Worm (Caenorhabditis elegans) whole organism, late embryonic: ENCODE measurements around the gene Y116A8C.44.
"Not testable (repeated sequence)": the region's sequence is repeated elsewhere in the genome, so short reads cannot be mapped to it uniquely, and the experiment has no call there.

ENCODE experiments used
- C38D4.7 ChIP-seq: fragments of 200-800 bp; sonication (Bioruptor generic); optimal IDR thresholded peaks from 2 replicates; lab custom pipeline; 2018; ENCODE audit warnings: mild to moderate bottlenecking, missing genetic modification characterization, moderate library complexity, missing compliant biosample characterization
- K02D7.2 ChIP-seq: sonication (generic microtip); optimal IDR thresholded peaks from 2 replicates; lab custom pipeline; 2017; ENCODE audit warnings: mild to moderate bottlenecking, missing genetic modification characterization, missing compliant biosample characterization
- ama-1 ChIP-seq: fragments of 150-350 bp; optimal IDR thresholded peaks from 2 replicates; lab custom pipeline; 2014
- ceh-18 ChIP-seq: sonication (generic microtip); optimal IDR thresholded peaks from 2 replicates; lab custom pipeline; 2016; ENCODE audit warnings: missing genetic modification characterization, missing compliant biosample characterization
- ceh-2 ChIP-seq: sonication (generic microtip); optimal IDR thresholded peaks from 2 replicates; lab custom pipeline; 2016; ENCODE audit warnings: missing genotype, missing genetic modification characterization, missing compliant biosample characterization
- ceh-22 ChIP-seq: sonication (generic microtip); optimal IDR thresholded peaks from 2 replicates; lab custom pipeline; 2017; ENCODE audit warnings: missing biosample characterization, missing genetic modification characterization
- ceh-24 ChIP-seq: sonication (generic microtip); optimal IDR thresholded peaks from 2 replicates; lab custom pipeline; 2016; ENCODE audit warnings: mild to moderate bottlenecking, missing genetic modification characterization, missing compliant biosample characterization
- ceh-48 ChIP-seq: sonication (generic microtip); optimal IDR thresholded peaks from 2 replicates; lab custom pipeline; 2016; ENCODE audit warnings: missing genetic modification characterization, inconsistent platforms, missing compliant biosample characterization
- che-1 ChIP-seq: sonication (generic microtip); optimal IDR thresholded peaks from 2 replicates; lab custom pipeline; 2016; ENCODE audit warnings: mild to moderate bottlenecking, missing genetic modification characterization, missing compliant biosample characterization
- elt-4 ChIP-seq: sonication (generic microtip); optimal IDR thresholded peaks from 2 replicates; lab custom pipeline; 2016; ENCODE audit warnings: missing genetic modification characterization, missing compliant biosample characterization
- eyg-1 ChIP-seq: sonication (generic microtip); optimal IDR thresholded peaks from 2 replicates; lab custom pipeline; 2016; ENCODE audit warnings: missing genotype, missing genetic modification characterization, missing compliant biosample characterization
- fkh-10 ChIP-seq: fragments of 150-350 bp; optimal IDR thresholded peaks from 2 replicates; lab custom pipeline; 2014; ENCODE audit warnings: missing biosample characterization, missing genetic modification reagents, missing genetic modification characterization
- fkh-6 ChIP-seq: sonication (generic microtip); optimal IDR thresholded peaks from 2 replicates; lab custom pipeline; 2016; ENCODE audit warnings: missing genetic modification characterization, missing compliant biosample characterization
- gmeb-2 ChIP-seq: sonication (generic microtip); optimal IDR thresholded peaks from 2 replicates; lab custom pipeline; 2016; ENCODE audit warnings: missing genetic modification characterization, inconsistent platforms, missing compliant biosample characterization
- hlh-30 ChIP-seq: sonication (generic microtip); optimal IDR thresholded peaks from 2 replicates; lab custom pipeline; 2017; ENCODE audit warnings: antibody characterized with exemption, missing genetic modification characterization, missing compliant biosample characterization; ENCODE audit not compliant: insufficient read depth
- hlh-8 ChIP-seq: sonication (generic microtip); optimal IDR thresholded peaks from 2 replicates; lab custom pipeline; 2016; ENCODE audit warnings: missing genotype, missing genetic modification characterization, missing compliant biosample characterization
- madf-2 ChIP-seq: sonication (generic microtip); optimal IDR thresholded peaks from 2 replicates; lab custom pipeline; 2017; ENCODE audit warnings: missing genetic modification characterization, missing compliant biosample characterization
- mec-3 ChIP-seq: sonication (generic microtip); optimal IDR thresholded peaks from 2 replicates; lab custom pipeline; 2016; ENCODE audit warnings: borderline replicate concordance, missing genetic modification characterization, missing compliant biosample characterization
- pag-3 ChIP-seq: sonication (generic microtip); optimal IDR thresholded peaks from 2 replicates; lab custom pipeline; 2016; ENCODE audit warnings: missing compliant biosample characterization, missing genetic modification characterization, borderline replicate concordance
- pat-9 ChIP-seq: fragments of 200-800 bp; sonication (Bioruptor generic); optimal IDR thresholded peaks from 2 replicates; lab custom pipeline; 2018; ENCODE audit warnings: mild to moderate bottlenecking, missing genetic modification characterization, moderate library complexity, missing compliant biosample characterization
- pros-1 ChIP-seq: fragments of 150-350 bp; optimal IDR thresholded peaks from 2 replicates; lab custom pipeline; 2014; ENCODE audit warnings: missing biosample characterization, missing genetic modification reagents, missing genetic modification characterization
- rnt-1 ChIP-seq: sonication (generic microtip); optimal IDR thresholded peaks from 2 replicates; lab custom pipeline; 2016; ENCODE audit warnings: missing genetic modification characterization, missing compliant biosample characterization
- sox-2 ChIP-seq: fragments of 200-800 bp; sonication (Bioruptor generic); IDR thresholded peaks from 2 replicates; pipeline ENCODE4 v1.3.6; 2022; ENCODE audit warnings: missing genetic modification reagents, missing genetic modification characterization, missing compliant biosample characterization
- sox-4 ChIP-seq: sonication (generic microtip); optimal IDR thresholded peaks from 2 replicates; lab custom pipeline; 2017; ENCODE audit warnings: mild to moderate bottlenecking, missing genetic modification characterization, inconsistent platforms, missing compliant biosample characterization
- ttx-3 ChIP-seq: sonication (generic microtip); optimal IDR thresholded peaks from 2 replicates; lab custom pipeline; 2016; ENCODE audit warnings: missing genetic modification reagents, missing genetic modification characterization, missing compliant biosample characterization
- unc-3 ChIP-seq, 2 experiments: fragments of 200-800 bp in 1 of 2; sonication (Bioruptor generic) in 1 of 2; sonication (generic microtip) in 1 of 2; conservative IDR thresholded peaks in 1 of 2; optimal IDR thresholded peaks in 1 of 2; 2 replicates each; pipeline versions ENCODE4 v1.3.6 to Lab custom; 2016 to 2022; ENCODE audit warnings: missing compliant biosample characterization in 2 of 2, missing genetic modification characterization in 2 of 2, missing genetic modification reagents in 1 of 2
- unc-55 ChIP-seq: sonication (generic microtip); optimal IDR thresholded peaks from 2 replicates; lab custom pipeline; 2017; ENCODE audit warnings: missing biosample characterization, missing genetic modification reagents, missing genetic modification characterization
- unc-86 ChIP-seq: sonication (generic microtip); optimal IDR thresholded peaks from 2 replicates; lab custom pipeline; 2016; ENCODE audit warnings: missing genetic modification characterization, missing compliant biosample characterization
- ztf-16 ChIP-seq: sonication (generic microtip); optimal IDR thresholded peaks from 2 replicates; lab custom pipeline; 2017; ENCODE audit warnings: missing genetic modification characterization, missing compliant biosample characterization

The Y116A8C.44 gene

DNA sequence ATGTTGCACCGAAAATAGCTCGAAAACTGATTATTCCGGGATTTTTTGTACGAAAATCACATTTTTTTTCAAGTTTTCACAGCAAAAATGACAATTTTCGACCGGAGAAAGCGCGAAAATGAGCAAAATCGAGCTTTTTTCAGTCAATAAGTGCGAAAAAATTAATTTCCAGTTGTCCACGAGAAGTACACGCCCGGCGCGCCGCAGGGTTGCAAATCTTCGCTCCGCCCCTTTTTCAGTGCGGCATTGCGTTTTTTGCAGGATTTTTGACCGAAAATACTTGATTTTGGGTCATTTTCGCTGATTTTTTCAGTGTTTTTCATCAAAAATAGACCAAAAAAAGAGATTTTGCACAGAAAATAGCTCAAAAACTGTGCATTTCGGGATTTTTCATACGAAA, 26.4 kb upstream of the Y116A8C.44 start:
- TF ChIP-seq madf-2 (tag; lab: Kevin White, UChicago): no peak
- no peak for TF ChIP-seq pros-1 (tag; lab: Kevin White, UChicago)
- TF ChIP-seq sox-2: no peak
- TF ChIP-seq fkh-6 (tag; lab: Kevin White, UChicago): no peak
- TF ChIP-seq fkh-10 (GFP tag; lab: Kevin White, UChicago): no peak
- TF ChIP-seq C38D4.7 (GFP tag; lab: Kevin White, UChicago): no peak
- no peak for TF ChIP-seq elt-4 (tag; lab: Kevin White, UChicago)
- TF ChIP-seq unc-86 (tag; lab: Kevin White, UChicago): no peak
- TF ChIP-seq, all 69 proteins: peak for 0

DNA sequence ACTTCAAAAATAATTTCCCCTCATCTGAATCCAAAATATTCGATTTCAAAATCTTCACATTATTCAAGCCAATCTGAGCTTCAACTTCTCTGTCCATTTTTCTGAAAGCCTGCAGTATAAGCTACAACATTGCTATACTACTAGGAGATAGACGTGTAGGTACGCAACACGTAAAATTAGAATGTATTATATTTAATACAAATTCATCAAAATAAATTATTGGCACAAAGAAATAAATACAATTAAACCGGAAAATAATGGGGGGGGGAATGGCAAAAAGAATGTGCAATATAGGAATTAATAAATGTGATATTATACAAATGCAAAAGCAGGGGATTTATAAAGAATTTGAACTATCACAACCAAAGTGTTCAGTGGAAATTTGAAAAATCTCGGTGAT, 20.7 kb upstream of the Y116A8C.44 start, which contains the start of gene Y116A8C.25:
Gene Y116A8C.25 (minus strand): TSS at position 101 of the 400 bp plus-strand sequence.
- TF ChIP-seq che-1 (tag; lab: Kevin White, UChicago) (no peak), ceh-18 (no peak), gmeb-2 (tag; lab: Kevin White, UChicago) (no peak), mec-3 (tag; lab: Kevin White, UChicago) (no peak), ttx-3 (tag; lab: Kevin White, UChicago) (no peak), ceh-22 (tag; lab: Kevin White, UChicago) (no peak), rnt-1 (tag; lab: Kevin White, UChicago) (no peak), hlh-8 (tag; lab: Kevin White, UChicago) (no peak), sox-4 (tag; lab: Kevin White, UChicago) (no peak), K02D7.2 (tag; lab: Kevin White, UChicago) (no peak), hlh-30 (no peak), ceh-48 (tag; lab: Kevin White, UChicago) (no peak), eyg-1 (tag; lab: Kevin White, UChicago) (no peak), elt-4 (tag; lab: Kevin White, UChicago) (no peak)
- TF ChIP-seq, all 69 proteins: peak for 0

DNA sequence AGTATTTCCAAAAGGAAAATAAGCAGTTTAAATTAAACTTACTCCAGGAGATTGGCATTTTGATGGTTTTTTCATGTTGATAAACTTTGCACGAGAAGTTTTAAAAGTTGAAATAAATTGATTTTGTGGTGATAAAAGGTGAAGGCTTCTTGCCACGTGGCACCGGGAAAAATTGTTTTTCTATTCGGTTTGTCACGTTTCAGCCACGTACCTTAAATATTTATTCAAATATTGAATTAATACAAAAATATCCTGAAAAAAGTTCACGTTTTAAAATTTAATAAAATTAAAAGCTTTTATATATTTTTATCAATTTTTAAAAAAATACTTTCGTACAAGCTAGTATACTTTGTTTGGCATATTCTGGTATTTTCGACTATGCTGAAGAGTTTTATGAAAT, 12.9 kb upstream of the Y116A8C.44 start, which contains the start of gene Y116A8C.24:
Gene Y116A8C.24 (minus strand): TSS at position 101 of the 400 bp plus-strand sequence.
- not testable (repeated sequence) for TF ChIP-seq pat-9, ceh-24, pros-1 (tag; lab: Kevin White, UChicago)
- TF ChIP-seq, all 69 proteins: peak for 0; not testable (repeated sequence) for 69

DNA sequence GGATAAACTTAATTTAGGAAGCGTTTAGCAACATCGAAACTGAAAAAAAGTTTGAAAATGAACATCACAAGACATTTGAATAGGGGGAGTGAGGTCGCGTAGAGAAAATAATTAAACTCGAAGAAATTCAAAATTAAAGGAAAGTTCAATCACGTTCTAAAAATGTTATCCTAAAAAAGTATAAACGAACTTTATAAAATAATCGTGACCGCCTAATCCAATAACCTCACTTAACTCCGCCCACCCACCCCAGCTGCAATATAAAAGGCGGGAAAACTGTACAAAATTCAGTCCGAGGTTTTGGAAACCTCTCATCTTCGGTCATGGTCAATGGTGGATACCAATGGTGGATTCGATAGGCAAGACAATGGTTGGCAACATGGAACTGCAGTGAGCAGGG, 7.0 kb upstream of the Y116A8C.44 start, which contains the start of gene Y116A8C.465:
Gene Y116A8C.465 (plus strand): TSS at position 301 of the 400 bp plus-strand sequence.
- TF ChIP-seq gmeb-2 (tag; lab: Kevin White, UChicago); unc-55 (GFP tag; lab: Kevin White, UChicago); ceh-2 (tag; lab: Kevin White, UChicago): not testable (repeated sequence)

DNA sequence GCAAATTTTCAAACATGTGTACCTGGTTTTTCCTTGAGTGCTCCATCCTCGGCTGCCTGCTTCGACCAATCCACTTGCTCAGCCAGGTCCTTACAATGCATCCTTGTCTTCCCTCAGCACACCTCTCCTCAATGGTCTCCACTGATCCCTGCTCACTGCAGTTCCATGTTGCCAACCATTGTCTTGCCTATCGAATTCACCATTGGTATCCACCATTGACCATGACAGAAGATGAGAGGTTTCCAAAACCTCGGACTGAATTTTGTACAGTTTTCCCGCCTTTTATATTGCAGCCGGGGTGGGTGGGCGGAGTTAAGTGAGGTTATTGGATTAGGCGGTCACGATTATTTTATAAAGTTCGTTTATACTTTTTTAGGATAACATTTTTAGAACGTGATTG, 5.8 kb upstream of the Y116A8C.44 start, which contains the start of gene Y116A8C.467:
Gene Y116A8C.467 (minus strand): TSS at position 101 of the 400 bp plus-strand sequence.
- not testable (repeated sequence) for TF ChIP-seq madf-2 (tag; lab: Kevin White, UChicago); unc-3 (GFP tag; conservative IDR thresholded peaks at IDR 0.05; lab: Robert Waterston, UW); unc-3 (tag; optimal IDR thresholded peaks at IDR 0.05; lab: Kevin White, UChicago); ztf-16

DNA sequence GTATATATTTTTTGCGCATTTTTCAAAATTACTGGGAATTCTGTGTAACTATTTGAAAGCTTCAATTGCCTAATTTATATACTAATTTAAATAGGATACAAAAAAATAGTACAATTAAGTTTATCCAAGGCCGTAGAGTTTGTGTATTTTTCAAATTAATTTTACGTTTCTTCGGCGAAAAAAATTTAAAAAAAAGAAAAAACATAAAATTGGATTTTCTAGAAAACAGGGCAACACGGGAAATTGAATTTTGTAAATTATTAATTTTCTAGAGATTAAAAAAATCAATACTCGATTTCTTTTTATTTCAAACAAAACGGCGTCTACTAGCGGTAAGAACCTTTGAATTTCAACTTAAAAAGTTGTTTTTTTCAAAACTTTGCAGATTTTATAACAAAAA, 4.7 kb downstream of the Y116A8C.44 start, which contains the start of gene Y116A8C.23:
Gene Y116A8C.23 (plus strand): TSS at position 301 of the 400 bp plus-strand sequence.
- no peak for TF ChIP-seq ama-1 (lab: Kevin White, UChicago)
- no peak for TF ChIP-seq pag-3 (tag; lab: Kevin White, UChicago)
- no peak for TF ChIP-seq hlh-8 (tag; lab: Kevin White, UChicago)
- TF ChIP-seq, all 69 proteins: peak for 0
